Worm (Caenorhabditis elegans): ENCODE measurements around the gene clec-31.

ce11 chrV:16852002-16852401, 5.9 kb downstream of the clec-31 start, which contains the start of gene clec-37:
- TF ChIP-seq crh-2 (tag; optimal IDR thresholded peaks at IDR 0.05) (no peak), gmeb-1 (tag; optimal IDR thresholded peaks at IDR 0.05) (no peak), nhr-77 (tag; optimal IDR thresholded peaks at IDR 0.05) (no peak)

Measured in whole organism, L2 larva.